Worm (Caenorhabditis elegans): ENCODE results near the gene C41G11.1.
A peak's percentile ranks its signal among the peaks of the same experiment; 100 is the strongest.

DNA sequence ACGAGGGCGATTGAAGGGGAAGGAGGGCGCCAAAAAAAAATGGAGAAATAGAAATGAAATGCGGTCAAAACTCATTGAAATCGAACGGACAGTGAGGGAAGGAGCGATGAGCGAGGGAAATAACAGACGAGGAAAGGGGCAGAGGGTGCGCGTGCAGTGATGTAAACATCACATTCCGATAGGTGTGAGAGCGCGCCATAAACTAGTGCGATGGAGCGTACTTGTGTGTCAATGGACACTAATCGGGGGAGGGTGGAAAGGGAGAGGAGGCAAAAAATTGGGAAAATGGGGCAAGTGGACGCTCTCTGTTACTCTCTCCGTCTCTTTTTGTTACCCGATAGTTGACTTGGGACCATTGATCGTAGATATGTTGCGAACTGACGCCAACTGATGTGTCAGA is 43.9 kb upstream of the C41G11.1 start:
- TF ChIP-seq ref-1 (GFP tag; conservative IDR thresholded peaks at IDR 0.05) = no peak
- 0 out of 2 replicates have a peak, but pooled peaks have one; percentile 9 for TF ChIP-seq flt-1 (GFP tag; IDR thresholded peaks at IDR 0.05)
